Worm (Caenorhabditis elegans): ENCODE measurements around the gene C13B4.1.

DNA sequence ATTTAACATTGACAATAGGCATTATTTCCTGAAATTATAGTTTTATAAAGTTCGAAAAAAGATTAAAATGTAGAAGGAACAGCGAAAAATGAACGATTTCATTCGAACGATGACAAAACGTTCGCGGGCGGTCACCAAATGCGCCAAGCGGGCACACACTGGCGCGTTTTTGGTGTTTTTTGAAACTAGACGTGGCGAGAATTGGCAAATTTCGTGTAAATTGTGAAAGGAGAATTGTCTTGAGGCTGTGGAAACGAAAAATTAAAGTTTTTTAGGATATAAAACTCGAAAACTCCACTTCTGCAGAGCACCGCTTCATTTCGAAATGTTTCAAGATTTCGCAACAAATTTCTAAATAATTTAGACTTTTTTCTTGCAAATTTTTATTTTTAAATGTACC, 9.2 kb upstream of the C13B4.1 start, which contains the start of gene usp-14:
- TF ChIP-seq nhr-237 (tag; optimal IDR thresholded peaks at IDR 0.05), result no peak
- no peak for TF ChIP-seq blmp-1 (tag; optimal IDR thresholded peaks at IDR 0.05)
- no peak for TF ChIP-seq elt-3 (tag; optimal IDR thresholded peaks at IDR 0.05)
- no peak for TF ChIP-seq pha-4 (tag; optimal IDR thresholded peaks at IDR 0.05)

All from whole organism, mixed stage, embryonic.